Fruit fly (Drosophila melanogaster) whole organism, prepupa: Measurements from ENCODE around the gene Cyp12a4.

Experiments
- Blimp-1 ChIP-seq: fragments of 200-800 bp; sonication (Bioruptor generic); optimal IDR thresholded peaks from 3 replicates; lab custom pipeline; 2017; ENCODE audit warnings: missing biosample characterization, missing genetic modification characterization, mild to moderate bottlenecking, moderate library complexity, missing genetic modification reagents
- CG10631 ChIP-seq: fragments of 200-800 bp; sonication (Bioruptor generic); optimal IDR thresholded peaks from 2 replicates; lab custom pipeline; 2016; ENCODE audit warnings: missing biosample characterization, missing genetic modification characterization
- CG10669 ChIP-seq: fragments of 200-800 bp; sonication (Bioruptor generic); optimal IDR thresholded peaks from 3 replicates; lab custom pipeline; 2018; ENCODE audit warnings: missing biosample characterization, mild to moderate bottlenecking, missing genetic modification characterization, moderate library complexity
- CG11762 ChIP-seq: fragments of 200-800 bp; sonication (Bioruptor generic); optimal IDR thresholded peaks from 3 replicates; lab custom pipeline; 2016; ENCODE audit warnings: missing biosample characterization, missing genetic modification characterization; ENCODE audit not compliant: insufficient read depth
- CG11902 ChIP-seq: fragments of 200-800 bp; sonication (Bioruptor generic); optimal IDR thresholded peaks from 3 replicates; lab custom pipeline; 2016; ENCODE audit warnings: missing biosample characterization, missing genetic modification characterization
- CG15336 ChIP-seq: fragments of 200-800 bp; sonication (Bioruptor generic); IDR thresholded peaks from 2 replicates; pipeline ENCODE4 v1.3.6; 2022; ENCODE audit warnings: missing biosample characterization, missing genetic modification characterization
- CG31627 ChIP-seq: fragments of 200-800 bp; sonication (Bioruptor generic); optimal IDR thresholded peaks from 3 replicates; lab custom pipeline; 2016; ENCODE audit warnings: missing biosample characterization, missing genetic modification characterization
- CG34406 ChIP-seq: fragments of 200-800 bp; sonication (Bioruptor generic); optimal IDR thresholded peaks from 3 replicates; lab custom pipeline; 2016; ENCODE audit warnings: missing biosample characterization, missing genetic modification characterization
- CG3919 ChIP-seq: fragments of 200-800 bp; sonication (Bioruptor generic); optimal IDR thresholded peaks from 3 replicates; lab custom pipeline; 2016; ENCODE audit warnings: missing biosample characterization, missing genetic modification characterization
- CG4318 ChIP-seq: fragments of 200-800 bp; sonication (Bioruptor generic); optimal IDR thresholded peaks from 3 replicates; lab custom pipeline; 2017; ENCODE audit warnings: missing biosample characterization, mild to moderate bottlenecking, missing genetic modification characterization
- CG6854 ChIP-seq: fragments of 200-800 bp; sonication (Bioruptor generic); optimal IDR thresholded peaks from 2 replicates; lab custom pipeline; 2017; ENCODE audit warnings: missing biosample characterization, mild to moderate bottlenecking, missing genetic modification characterization
- CG7368 ChIP-seq: fragments of 200-800 bp; sonication (Bioruptor generic); optimal IDR thresholded peaks from 3 replicates; lab custom pipeline; 2016; ENCODE audit warnings: missing biosample characterization, missing genetic modification characterization
- CG9139 ChIP-seq: fragments of 200-800 bp; sonication (Bioruptor generic); optimal IDR thresholded peaks from 3 replicates; lab custom pipeline; 2017; ENCODE audit warnings: missing biosample characterization, mild to moderate bottlenecking, missing genetic modification characterization
- Eip78C ChIP-seq: fragments of 200-800 bp; sonication (Bioruptor generic); peaks from one replicate; lab custom pipeline; 2016; ENCODE audit warnings: missing biosample characterization, missing genetic modification characterization
- Eip93F ChIP-seq: fragments of 200-800 bp; sonication (Bioruptor generic); optimal IDR thresholded peaks from 2 replicates; lab custom pipeline; 2016; ENCODE audit warnings: missing biosample characterization, mild to moderate bottlenecking, missing genetic modification characterization
- Ets96B ChIP-seq: fragments of 200-800 bp; optimal IDR thresholded peaks from 2 replicates; lab custom pipeline; 2019; ENCODE audit warnings: missing biosample characterization, mild to moderate bottlenecking, missing genetic modification characterization, moderate library complexity
- Hr38 ChIP-seq: sonication (Bioruptor generic); optimal IDR thresholded peaks from 2 replicates; lab custom pipeline; 2016; ENCODE audit warnings: missing biosample characterization, missing genetic modification characterization
- Hr39 ChIP-seq: fragments of 200-800 bp; sonication (Bioruptor generic); optimal IDR thresholded peaks from 2 replicates; lab custom pipeline; 2016; ENCODE audit warnings: missing biosample characterization, missing genetic modification characterization
- Lpt ChIP-seq: fragments of 200-800 bp; sonication (Bioruptor generic); optimal IDR thresholded peaks from 3 replicates; lab custom pipeline; 2016; ENCODE audit warnings: missing biosample characterization, missing genetic modification characterization
- Met ChIP-seq: fragments of 200-800 bp; sonication (Bioruptor generic); optimal IDR thresholded peaks from 3 replicates; lab custom pipeline; 2016; ENCODE audit warnings: missing biosample characterization, missing genetic modification characterization
- Smox ChIP-seq: fragments of 200-800 bp; sonication (Bioruptor generic); optimal IDR thresholded peaks from 3 replicates; lab custom pipeline; 2016; ENCODE audit warnings: missing biosample characterization, missing genetic modification characterization
- Sox102F ChIP-seq: fragments of 200-800 bp; sonication (Bioruptor generic); optimal IDR thresholded peaks from 2 replicates; lab custom pipeline; 2016; ENCODE audit warnings: missing biosample characterization, mild to moderate bottlenecking, missing genetic modification characterization
- Sox14 ChIP-seq: fragments of 200-800 bp; sonication (Bioruptor generic); optimal IDR thresholded peaks from 3 replicates; lab custom pipeline; 2016; ENCODE audit warnings: missing biosample characterization, missing genetic modification characterization
- Sox15 ChIP-seq: fragments of 200-800 bp; sonication (Bioruptor generic); optimal IDR thresholded peaks from 3 replicates; lab custom pipeline; 2016; ENCODE audit warnings: missing biosample characterization, missing genetic modification characterization
- achi ChIP-seq: fragments of 200-800 bp; sonication (Bioruptor generic); optimal IDR thresholded peaks from 3 replicates; lab custom pipeline; 2016; ENCODE audit warnings: missing biosample characterization, missing genetic modification characterization
- cyc ChIP-seq: fragments of 200-800 bp; sonication (Bioruptor generic); optimal IDR thresholded peaks from 3 replicates; lab custom pipeline; 2016; ENCODE audit warnings: missing biosample characterization, missing genetic modification characterization
- dac ChIP-seq: fragments of 200-800 bp; sonication (Bioruptor generic); optimal IDR thresholded peaks from 2 replicates; lab custom pipeline; 2017; ENCODE audit warnings: missing biosample characterization, mild to moderate bottlenecking, missing genetic modification characterization
- eg ChIP-seq: fragments of 200-800 bp; sonication (Bioruptor generic); IDR thresholded peaks from 3 replicates; pipeline ENCODE4 v1.3.6; 2022; ENCODE audit warnings: missing biosample characterization, missing genetic modification characterization
- fd85E ChIP-seq: fragments of 200-800 bp; sonication (Bioruptor generic); optimal IDR thresholded peaks from 3 replicates; lab custom pipeline; 2016; ENCODE audit warnings: missing biosample characterization, missing genetic modification characterization
- fkh ChIP-seq: fragments of 200-800 bp; sonication (Bioruptor generic); optimal IDR thresholded peaks from 3 replicates; lab custom pipeline; 2017; ENCODE audit warnings: missing biosample characterization, mild to moderate bottlenecking, missing genetic modification characterization, moderate library complexity
- lz ChIP-seq: fragments of 200-800 bp; sonication (Bioruptor generic); optimal IDR thresholded peaks from 3 replicates; lab custom pipeline; 2016; ENCODE audit warnings: missing biosample characterization, missing genetic modification characterization
- net ChIP-seq: fragments of 200-800 bp; sonication (Bioruptor generic); optimal IDR thresholded peaks from 3 replicates; lab custom pipeline; 2016; ENCODE audit warnings: missing biosample characterization, missing genetic modification characterization
- pdm3 ChIP-seq: fragments of 200-800 bp; sonication (Bioruptor generic); optimal IDR thresholded peaks from 3 replicates; lab custom pipeline; 2016; ENCODE audit warnings: missing biosample characterization, missing genetic modification characterization
- salr ChIP-seq, 2 experiments: fragments of 200-800 bp; sonication (Bioruptor generic); optimal IDR thresholded peaks; 3 replicates each; lab custom pipeline; 2016 to 2018; ENCODE audit warnings: missing biosample characterization in 2 of 2, missing genetic modification characterization in 2 of 2, mild to moderate bottlenecking in 1 of 2
- svp ChIP-seq: fragments of 200-800 bp; sonication (Bioruptor generic); peaks from one replicate; lab custom pipeline; 2016; ENCODE audit warnings: missing biosample characterization, missing genetic modification characterization

Gene Cyp12a4

DNA sequence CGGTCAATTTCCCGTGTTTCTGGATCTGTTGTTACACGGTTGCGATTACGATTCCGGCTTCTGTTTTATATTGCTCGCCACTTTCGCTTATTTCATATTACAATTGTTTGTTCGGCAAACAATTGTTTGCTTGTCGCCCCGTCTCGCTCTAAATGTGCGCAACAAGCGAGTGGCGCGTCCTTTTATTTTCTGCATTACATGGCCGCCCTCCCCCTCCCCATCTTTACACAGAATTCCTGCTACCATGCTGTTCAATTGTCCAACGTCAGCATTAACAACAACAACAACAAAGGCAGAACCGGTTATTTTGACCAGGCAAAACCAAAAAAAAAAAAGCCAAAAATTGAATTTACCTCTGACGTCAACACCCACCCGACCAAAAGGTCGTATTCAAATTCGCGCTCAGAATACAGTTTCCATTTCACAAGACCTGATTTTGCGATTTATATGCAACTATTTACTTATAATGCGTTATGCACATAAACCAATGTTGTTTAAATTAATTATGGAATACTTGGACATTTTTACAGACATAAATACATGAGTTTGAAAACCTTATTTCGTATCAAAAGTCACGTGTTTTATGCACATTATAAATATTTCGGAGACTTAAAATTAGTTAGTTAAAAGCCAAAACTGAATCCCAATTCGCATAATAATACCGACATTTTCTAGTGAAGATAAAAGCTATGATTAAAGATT, 31.3 kb downstream of the Cyp12a4 start:
- TF ChIP-seq CG10631 (no peak), svp (GFP tag; lab: Kevin White, UChicago) (peak; percentile 65), Met (peak; percentile 20), CG9139 (no peak), Lpt (GFP tag; lab: Kevin White, UChicago) (no peak), Eip78C (peak; percentile 73), CG4318 (GFP tag; lab: Kevin White, UChicago) (no peak), lz (GFP tag; lab: Kevin White, UChicago) (no peak), pdm3 (GFP tag; lab: Kevin White, UChicago) (peak; percentile 35), Blimp-1 (peak; percentile 71), fkh (peak; percentile 33), Smox (peak; percentile 9), fd85E (GFP tag; lab: Kevin White, UChicago) (no peak), Hr39 (GFP tag; lab: Kevin White, UChicago) (peak; percentile 5), Sox102F (GFP tag; lab: Kevin White, UChicago) (peak; percentile 4), Hr38 (GFP tag; lab: Kevin White, UChicago) (no peak), CG15336 (GFP tag; lab: Robert Waterston, UW) (no peak), Eip93F (GFP tag; lab: Kevin White, UChicago) (no peak)
- TF ChIP-seq, all 60 proteins: peak for 9

DNA sequence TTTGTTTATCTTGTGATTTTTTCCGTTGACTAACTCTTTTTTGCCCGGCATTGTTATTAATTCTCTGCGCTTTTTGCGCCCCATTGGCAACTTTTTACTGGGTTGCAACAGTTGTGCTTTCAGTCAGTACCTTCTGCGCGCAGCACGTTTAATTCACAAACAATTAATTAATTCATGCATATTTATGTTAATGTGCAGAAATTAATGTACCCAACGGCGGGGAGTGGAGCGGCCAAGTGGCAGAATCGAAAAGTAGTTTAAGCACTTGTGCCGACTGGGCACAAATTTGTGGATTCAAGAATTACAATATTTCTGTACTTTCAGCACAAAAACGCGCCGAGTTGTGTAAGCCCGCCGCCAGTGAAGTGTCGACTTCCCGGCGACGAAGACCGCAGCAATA, 32.6 kb downstream of the Cyp12a4 start:
- no peak for TF ChIP-seq cyc (GFP tag; lab: Kevin White, UChicago)
- TF ChIP-seq Sox14 (GFP tag; lab: Kevin White, UChicago), result no peak
- no peak for TF ChIP-seq CG3919

DNA sequence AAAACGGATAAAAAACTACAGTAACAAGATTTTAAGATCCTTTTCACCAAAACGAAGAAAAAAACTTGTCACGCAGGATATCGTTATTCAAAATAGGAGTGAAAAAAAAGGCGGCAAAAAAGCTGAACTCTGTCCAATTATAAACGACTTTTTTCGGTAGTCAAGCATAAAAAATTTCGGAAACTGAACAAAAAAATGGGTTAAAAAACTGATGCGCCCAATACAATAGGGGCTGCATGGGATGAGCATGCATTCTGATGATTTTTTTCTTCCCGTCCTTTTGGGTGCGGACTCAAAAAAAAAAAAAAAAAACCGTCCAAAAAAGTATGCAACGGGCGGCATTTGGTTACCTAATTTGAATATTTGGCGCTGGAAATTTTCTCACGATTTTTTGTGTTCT, 39.6 kb downstream of the Cyp12a4 start:
- TF ChIP-seq CG15336 (GFP tag; lab: Robert Waterston, UW), result no peak
- TF ChIP-seq Met, result no peak
- no peak for TF ChIP-seq Lpt (GFP tag; lab: Kevin White, UChicago)
- TF ChIP-seq CG10669 (GFP tag; lab: Kevin White, UChicago), result no peak
- no peak for TF ChIP-seq eg (GFP tag; lab: Robert Waterston, UW)
- no peak for TF ChIP-seq fkh
- no peak for TF ChIP-seq dac (GFP tag; lab: Kevin White, UChicago)
- TF ChIP-seq pdm3 (GFP tag; lab: Kevin White, UChicago), result no peak
- no peak for TF ChIP-seq salr (GFP tag; optimal IDR thresholded peaks at IDR 0.05; lab: Kevin White, UChicago)
- TF ChIP-seq CG11762 (GFP tag; lab: Kevin White, UChicago), result no peak
- TF ChIP-seq CG3919, result no peak
- no peak for TF ChIP-seq CG7368 (GFP tag; lab: Kevin White, UChicago)
- no peak for TF ChIP-seq Ets96B
- no peak for TF ChIP-seq Blimp-1
- no peak for TF ChIP-seq fd85E (GFP tag; lab: Kevin White, UChicago)
- no peak for TF ChIP-seq achi (GFP tag; lab: Kevin White, UChicago)
- TF ChIP-seq svp (GFP tag; lab: Kevin White, UChicago), result no peak
- TF ChIP-seq Hr39 (GFP tag; lab: Kevin White, UChicago), result no peak
- no peak for TF ChIP-seq CG11902 (GFP tag; lab: Kevin White, UChicago)

DNA sequence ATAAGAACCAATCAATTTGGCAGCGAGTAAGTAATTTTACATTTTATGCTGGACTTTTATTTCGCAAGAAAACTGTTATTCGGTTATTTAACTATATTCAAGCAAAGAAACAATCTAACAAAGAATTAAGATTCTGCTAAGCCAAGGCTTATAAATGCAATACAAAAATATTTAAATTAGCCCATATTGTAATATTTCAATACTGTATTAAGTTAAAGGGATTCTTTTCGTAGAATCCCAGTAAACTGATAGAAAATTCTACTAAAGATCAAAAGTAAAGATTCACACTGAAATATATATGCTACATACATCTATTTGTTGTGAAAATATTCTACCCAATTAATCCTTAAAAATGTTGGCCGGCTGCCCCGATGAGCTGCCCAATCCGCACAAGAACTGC, 41.7 kb downstream of the Cyp12a4 start, which contains the start of gene CG14282:
CG14282 (plus strand) TSS at position 301 of the 400 bp plus-strand sequence.
- TF ChIP-seq CG34406 (GFP tag; lab: Kevin White, UChicago), result no peak
- TF ChIP-seq net, result no peak
- TF ChIP-seq pdm3 (GFP tag; lab: Kevin White, UChicago), result no peak
- no peak for TF ChIP-seq CG6854 (GFP tag; lab: Kevin White, UChicago)
- TF ChIP-seq eg (GFP tag; lab: Robert Waterston, UW), result no peak
- TF ChIP-seq Blimp-1, result no peak
- no peak for TF ChIP-seq CG31627
- TF ChIP-seq CG9139, result no peak
- no peak for TF ChIP-seq Sox15
- no peak for TF ChIP-seq Eip78C
